Worm (Caenorhabditis elegans) whole organism, L3 larva: Measurements from ENCODE around the gene F44D12.16.

Experiments
- ZK546.5 ChIP-seq: sonication (generic microtip); optimal IDR thresholded peaks from 2 replicates; lab custom pipeline; 2017; ENCODE audit warnings: missing biosample characterization, missing genetic modification characterization
- aly-2 ChIP-seq: fragments of 150-350 bp; optimal IDR thresholded peaks from 2 replicates; lab custom pipeline; 2014; ENCODE audit warnings: missing biosample characterization, missing genetic modification characterization
- ama-1 ChIP-seq: fragments of 150-350 bp; optimal IDR thresholded peaks from 2 replicates; lab custom pipeline; 2018
- ceh-16 ChIP-seq: sonication (generic microtip); optimal IDR thresholded peaks from 2 replicates; lab custom pipeline; 2017; ENCODE audit warnings: missing biosample characterization, missing genetic modification characterization
- ceh-28 ChIP-seq: fragments of 150-350 bp; optimal IDR thresholded peaks from 2 replicates; lab custom pipeline; 2014; ENCODE audit warnings: missing biosample characterization, missing genetic modification reagents, missing genetic modification characterization
- ceh-82 ChIP-seq: fragments of 150-350 bp; optimal IDR thresholded peaks from 2 replicates; lab custom pipeline; 2014; ENCODE audit warnings: missing biosample characterization, missing genetic modification characterization
- ceh-9 ChIP-seq: sonication (generic microtip); optimal IDR thresholded peaks from 2 replicates; lab custom pipeline; 2018; ENCODE audit warnings: missing biosample characterization, missing genetic modification characterization
- daf-12 ChIP-seq: fragments of 150-350 bp; optimal IDR thresholded peaks from 2 replicates; lab custom pipeline; 2014; ENCODE audit warnings: missing biosample characterization, missing genetic modification reagents, missing genetic modification characterization
- egl-27 ChIP-seq: sonication (generic microtip); optimal IDR thresholded peaks from 4 replicates; lab custom pipeline; 2017; ENCODE audit warnings: missing biosample characterization, missing genetic modification reagents, missing genetic modification characterization
- egl-5 ChIP-seq: fragments of 150-350 bp; optimal IDR thresholded peaks from 2 replicates; lab custom pipeline; 2017; ENCODE audit warnings: missing biosample characterization, missing genetic modification reagents, missing genetic modification characterization, inconsistent platforms
- elt-1 ChIP-seq: fragments of 150-350 bp; optimal IDR thresholded peaks from 2 replicates; lab custom pipeline; 2014; ENCODE audit warnings: missing biosample characterization, missing genetic modification characterization
- elt-2 ChIP-seq: sonication (generic microtip); optimal IDR thresholded peaks from 2 replicates; lab custom pipeline; 2016; ENCODE audit warnings: missing genetic modification reagents, mild to moderate bottlenecking, missing genetic modification characterization, missing compliant biosample characterization
- elt-3 ChIP-seq, 3 experiments: fragments of 150-350 bp in 1 of 3; sonication (generic microtip) in 2 of 3; optimal IDR thresholded peaks; 2 replicates in 2 of 3; 4 replicates in 1 of 3; lab custom pipeline; 2014 to 2017; ENCODE audit warnings: missing biosample characterization in 3 of 3, missing genetic modification characterization in 3 of 3
- eor-1 ChIP-seq, 2 experiments: fragments of 150-350 bp; optimal IDR thresholded peaks; 2 replicates each; lab custom pipeline; 2014 to 2018; ENCODE audit warnings: missing biosample characterization in 2 of 2, missing genetic modification characterization in 2 of 2
- fkh-10 ChIP-seq: sonication (generic microtip); optimal IDR thresholded peaks from 2 replicates; lab custom pipeline; 2017; ENCODE audit warnings: missing biosample characterization, missing genetic modification reagents, missing genetic modification characterization
- fkh-2 ChIP-seq: fragments of 150-350 bp; optimal IDR thresholded peaks from 2 replicates; lab custom pipeline; 2014; ENCODE audit warnings: missing biosample characterization, missing genetic modification reagents, missing genetic modification characterization
- hmg-11 ChIP-seq: sonication (generic microtip); optimal IDR thresholded peaks from 2 replicates; lab custom pipeline; 2016; ENCODE audit warnings: missing genetic modification characterization, missing compliant biosample characterization
- jun-1 ChIP-seq: fragments of 150-350 bp; optimal IDR thresholded peaks from 2 replicates; lab custom pipeline; 2014; ENCODE audit warnings: missing biosample characterization, missing genetic modification reagents, missing genetic modification characterization
- lin-15B ChIP-seq: fragments of 150-350 bp; optimal IDR thresholded peaks from 2 replicates; lab custom pipeline; 2014; ENCODE audit warnings: missing biosample characterization, missing genetic modification characterization
- lin-39 ChIP-seq: fragments of 150-350 bp; optimal IDR thresholded peaks from 2 replicates; lab custom pipeline; 2018; ENCODE audit warnings: missing biosample characterization, missing genetic modification reagents, missing genetic modification characterization
- lsy-12 ChIP-seq: sonication (generic microtip); optimal IDR thresholded peaks from 2 replicates; lab custom pipeline; 2016; ENCODE audit warnings: mild to moderate bottlenecking, missing genetic modification characterization, missing compliant biosample characterization
- mdl-1 ChIP-seq: fragments of 150-350 bp; optimal IDR thresholded peaks from 2 replicates; lab custom pipeline; 2014; ENCODE audit warnings: missing biosample characterization, missing genetic modification characterization
- mml-1 ChIP-seq: fragments of 150-350 bp; sonication (generic microtip); optimal IDR thresholded peaks from 3 replicates; lab custom pipeline; 2014; ENCODE audit warnings: missing biosample characterization, missing genetic modification characterization
- nfya-1 ChIP-seq: sonication (generic microtip); optimal IDR thresholded peaks from 2 replicates; lab custom pipeline; 2017; ENCODE audit warnings: missing genetic modification characterization, mild to moderate bottlenecking, missing compliant biosample characterization, antibody characterized with exemption, moderate library complexity; ENCODE audit not compliant: insufficient read depth
- nhr-11 ChIP-seq: fragments of 150-350 bp; optimal IDR thresholded peaks from 2 replicates; lab custom pipeline; 2014; ENCODE audit warnings: missing biosample characterization, missing genetic modification characterization
- nhr-12 ChIP-seq: fragments of 150-350 bp; optimal IDR thresholded peaks from 2 replicates; lab custom pipeline; 2014; ENCODE audit warnings: missing biosample characterization, missing genetic modification characterization
- nhr-23 ChIP-seq: fragments of 150-350 bp; optimal IDR thresholded peaks from 2 replicates; lab custom pipeline; 2014; ENCODE audit warnings: missing biosample characterization, missing genetic modification reagents, missing genetic modification characterization
- nhr-237 ChIP-seq: fragments of 150-350 bp; optimal IDR thresholded peaks from 2 replicates; lab custom pipeline; 2014; ENCODE audit warnings: missing biosample characterization, missing genetic modification characterization
- nhr-25 ChIP-seq: sonication (generic microtip); optimal IDR thresholded peaks from 2 replicates; lab custom pipeline; 2017; ENCODE audit warnings: missing biosample characterization, missing genetic modification characterization
- nhr-28 ChIP-seq: fragments of 150-350 bp; optimal IDR thresholded peaks from 2 replicates; lab custom pipeline; 2014; ENCODE audit warnings: missing biosample characterization, missing genetic modification characterization
- nhr-43 ChIP-seq: sonication (generic microtip); optimal IDR thresholded peaks from 2 replicates; lab custom pipeline; 2016; ENCODE audit warnings: mild to moderate bottlenecking, missing genetic modification characterization, missing compliant biosample characterization; ENCODE audit not compliant: poor library complexity, severe bottlenecking
- nhr-67 ChIP-seq: fragments of 150-350 bp; optimal IDR thresholded peaks from 2 replicates; lab custom pipeline; 2014; ENCODE audit warnings: missing biosample characterization, missing genetic modification characterization
- nhr-76 ChIP-seq: fragments of 150-350 bp; sonication (generic microtip); optimal IDR thresholded peaks from 5 replicates; lab custom pipeline; 2014; ENCODE audit warnings: missing biosample characterization, missing genetic modification characterization
- nhr-77 ChIP-seq: fragments of 150-350 bp; optimal IDR thresholded peaks from 2 replicates; lab custom pipeline; 2014; ENCODE audit warnings: missing biosample characterization, missing genetic modification characterization
- pha-4 ChIP-seq: fragments of 150-350 bp; optimal IDR thresholded peaks from 2 replicates; lab custom pipeline; 2014; ENCODE audit warnings: missing biosample characterization, missing genetic modification reagents, missing genetic modification characterization
- pqm-1 ChIP-seq: fragments of 150-350 bp; optimal IDR thresholded peaks from 2 replicates; lab custom pipeline; 2017; ENCODE audit warnings: missing biosample characterization, missing genetic modification characterization, inconsistent platforms
- sea-2 ChIP-seq: fragments of 150-350 bp; sonication (generic microtip); optimal IDR thresholded peaks from 4 replicates; lab custom pipeline; 2014; ENCODE audit warnings: missing biosample characterization, missing genetic modification reagents, missing genetic modification characterization
- skn-1 ChIP-seq: fragments of 150-350 bp; optimal IDR thresholded peaks from 2 replicates; lab custom pipeline; 2014; ENCODE audit warnings: missing biosample characterization, missing genetic modification characterization
- snpc-4 ChIP-seq: fragments of 150-350 bp; optimal IDR thresholded peaks from 2 replicates; lab custom pipeline; 2014; ENCODE audit warnings: missing biosample characterization, missing genetic modification characterization
- tbx-2 ChIP-seq: sonication (generic microtip); optimal IDR thresholded peaks from 2 replicates; lab custom pipeline; 2016; ENCODE audit warnings: mild to moderate bottlenecking, missing genetic modification characterization, missing compliant biosample characterization
- unc-39 ChIP-seq: sonication (generic microtip); optimal IDR thresholded peaks from 4 replicates; lab custom pipeline; 2017; ENCODE audit warnings: missing biosample characterization, missing genetic modification characterization
- unc-62 ChIP-seq: fragments of 150-350 bp; sonication (generic microtip); optimal IDR thresholded peaks from 4 replicates; lab custom pipeline; 2014; ENCODE audit warnings: missing biosample characterization, missing genetic modification reagents, missing genetic modification characterization
- zag-1 ChIP-seq: fragments of 150-350 bp; optimal IDR thresholded peaks from 2 replicates; lab custom pipeline; 2014; ENCODE audit warnings: missing biosample characterization, missing genetic modification characterization
- ztf-11 ChIP-seq: fragments of 150-350 bp; optimal IDR thresholded peaks from 2 replicates; lab custom pipeline; 2014; ENCODE audit warnings: missing biosample characterization, missing genetic modification characterization
- ztf-4 ChIP-seq: fragments of 150-350 bp; optimal IDR thresholded peaks from 2 replicates; lab custom pipeline; 2014; ENCODE audit warnings: missing biosample characterization, missing genetic modification characterization

F44D12.16 gene

DNA sequence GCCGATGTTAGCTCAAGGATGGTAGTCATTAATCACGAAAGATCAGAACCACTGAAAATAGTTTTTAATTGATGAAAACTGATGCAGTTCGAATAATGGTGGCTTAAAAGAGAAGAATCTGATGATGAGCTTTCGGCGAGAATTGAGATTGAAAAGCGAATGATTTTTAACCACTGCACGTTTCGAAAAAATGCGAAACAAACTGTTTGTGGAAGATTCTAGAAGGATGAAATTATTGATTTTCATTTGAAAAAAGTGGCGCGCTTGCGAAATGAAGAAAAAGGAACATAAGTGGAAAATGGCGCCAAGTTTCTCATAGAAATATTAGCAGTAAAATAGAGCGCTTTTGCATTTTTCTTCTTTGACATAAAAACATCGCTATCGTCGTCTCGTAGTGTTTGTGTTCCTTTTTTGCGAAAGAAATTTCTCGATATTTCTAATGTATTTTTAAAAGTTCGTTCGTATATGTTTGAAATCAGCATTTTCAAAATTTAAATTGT, 33.9 kb upstream of the F44D12.16 start, which contains the start of gene uba-1:
Gene uba-1 (minus strand): TSS at position 51 of the 500 bp plus-strand sequence.
- TF ChIP-seq elt-2 (tag; lab: Kevin White, UChicago) = peak; percentile 46
- TF ChIP-seq eor-1 (tag; optimal IDR thresholded peaks at IDR 0.05; lab: Kevin White, UChicago) = no peak
- TF ChIP-seq nhr-28 (tag; lab: Kevin White, UChicago) = no peak
- TF ChIP-seq nhr-23 = peak; percentile 62
- no peak for TF ChIP-seq egl-27 (tag; lab: Kevin White, UChicago)
- no peak for TF ChIP-seq nhr-12 (tag; lab: Kevin White, UChicago)
- TF ChIP-seq hmg-11 (tag; lab: Kevin White, UChicago) = no peak
- no peak for TF ChIP-seq pqm-1 (tag; lab: Kevin White, UChicago)
- TF ChIP-seq nhr-237 = no peak
- no peak for TF ChIP-seq ceh-82 (tag; lab: Kevin White, UChicago)
- no peak for TF ChIP-seq mdl-1 (tag; lab: Kevin White, UChicago)
- TF ChIP-seq ZK546.5 (tag; lab: Kevin White, UChicago) = no peak
- TF ChIP-seq lsy-12 (tag; lab: Kevin White, UChicago) = peak; percentile 46
- TF ChIP-seq unc-62 (GFP tag; lab: Kevin White, UChicago) = no peak
- no peak for TF ChIP-seq fkh-10 (GFP tag; lab: Kevin White, UChicago)
- no peak for TF ChIP-seq elt-1 (tag; lab: Kevin White, UChicago)
- no peak for TF ChIP-seq ceh-9 (tag; lab: Kevin White, UChicago)
- TF ChIP-seq lin-39 (tag; lab: Kevin White, UChicago) = peak; percentile 4
- TF ChIP-seq pha-4 = peak; percentile 26
- TF ChIP-seq ztf-4 (tag; lab: Kevin White, UChicago) = peak; percentile 49
- TF ChIP-seq daf-12 = no peak
- peak; percentile 37 for TF ChIP-seq nhr-25 (tag; lab: Kevin White, UChicago)
- TF ChIP-seq jun-1 = no peak
- TF ChIP-seq egl-5 (tag; lab: Kevin White, UChicago) = no peak
- no peak for TF ChIP-seq zag-1 (tag; lab: Kevin White, UChicago)
- TF ChIP-seq nhr-77 (tag; lab: Kevin White, UChicago) = no peak
- TF ChIP-seq snpc-4 = no peak
- peak; percentile 68 for TF ChIP-seq nhr-43 (tag; lab: Kevin White, UChicago)
- peak; percentile 7 for TF ChIP-seq nfya-1
- TF ChIP-seq nhr-76 (tag; lab: Kevin White, UChicago) = no peak
- no peak for TF ChIP-seq nhr-67
- TF ChIP-seq unc-39 = no peak
- no peak for TF ChIP-seq aly-2 (tag; lab: Kevin White, UChicago)
- peak; percentile 29 for TF ChIP-seq lin-15B (tag; lab: Kevin White, UChicago)
- no peak for TF ChIP-seq nhr-11
- TF ChIP-seq tbx-2 (tag; lab: Kevin White, UChicago) = peak; percentile 6
- TF ChIP-seq ceh-28 (tag; lab: Kevin White, UChicago) = peak; percentile 37
- peak; percentile 81 for TF ChIP-seq ama-1 (lab: Kevin White, UChicago)

DNA sequence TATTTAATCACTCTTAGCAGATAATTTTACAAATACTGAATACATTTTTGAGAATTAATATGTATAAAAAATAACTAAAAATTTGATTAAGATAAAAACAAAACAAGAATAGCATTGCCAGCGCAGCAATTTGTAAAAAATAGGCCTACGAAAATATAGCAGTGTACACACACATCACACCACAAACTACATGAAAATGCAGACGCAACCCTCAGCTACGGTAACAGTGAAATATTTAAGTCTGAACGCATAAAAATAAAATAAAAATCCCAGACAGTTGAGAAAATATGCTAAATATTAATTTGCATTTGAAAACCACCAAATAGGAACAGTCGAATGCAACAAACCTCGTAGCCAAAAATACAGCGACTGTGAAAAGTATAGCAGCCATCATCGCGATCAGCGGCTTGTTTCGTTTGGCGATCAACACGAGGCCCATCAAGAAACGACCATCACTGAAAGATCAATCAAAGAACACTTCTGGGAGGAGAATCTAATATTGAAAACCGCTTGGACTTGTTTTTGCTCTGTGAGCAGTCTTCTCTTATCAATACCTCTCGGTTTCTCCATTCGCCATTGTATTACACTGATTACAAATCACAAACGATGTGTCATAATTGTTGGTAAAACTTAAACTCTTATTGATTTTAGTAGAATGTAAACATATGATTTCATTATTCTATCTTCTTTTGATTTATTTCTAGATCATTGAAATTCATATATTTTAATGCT, 30.2 kb upstream of the F44D12.16 start, which contains the start of gene pyp-1:
Gene pyp-1 (minus strand): TSS at position 439 of the 732 bp plus-strand sequence.
- no peak for TF ChIP-seq mdl-1 (tag; lab: Kevin White, UChicago)
- TF ChIP-seq aly-2 (tag; lab: Kevin White, UChicago) = no peak
- TF ChIP-seq nhr-77 (tag; lab: Kevin White, UChicago) = no peak
- TF ChIP-seq ceh-28 (tag; lab: Kevin White, UChicago) = peak; percentile 40
- TF ChIP-seq egl-27 (tag; lab: Kevin White, UChicago) = no peak
- TF ChIP-seq nhr-25 (tag; lab: Kevin White, UChicago) = no peak
- TF ChIP-seq sea-2 (GFP tag; lab: Kevin White, UChicago) = no peak
- TF ChIP-seq unc-62 (GFP tag; lab: Kevin White, UChicago) = no peak
- TF ChIP-seq daf-12 = no peak
- peak; percentile 19 for TF ChIP-seq ama-1 (lab: Kevin White, UChicago)
- TF ChIP-seq tbx-2 (tag; lab: Kevin White, UChicago) = no peak
- TF ChIP-seq nhr-28 (tag; lab: Kevin White, UChicago) = no peak
- no peak for TF ChIP-seq zag-1 (tag; lab: Kevin White, UChicago)
- TF ChIP-seq jun-1 = peak; percentile 21
- TF ChIP-seq fkh-10 (GFP tag; lab: Kevin White, UChicago) = no peak
- TF ChIP-seq ztf-4 (tag; lab: Kevin White, UChicago) = no peak
- TF ChIP-seq hmg-11 (tag; lab: Kevin White, UChicago) = no peak
- no peak for TF ChIP-seq skn-1 (tag; lab: Kevin White, UChicago)
- TF ChIP-seq pqm-1 (tag; lab: Kevin White, UChicago) = peak; percentile 83
- TF ChIP-seq ztf-11 (tag; lab: Kevin White, UChicago) = no peak
- peak; percentile 75 for TF ChIP-seq pha-4
- no peak for TF ChIP-seq nhr-43 (tag; lab: Kevin White, UChicago)
- TF ChIP-seq nhr-23 = no peak
- no peak for TF ChIP-seq nhr-67
- TF ChIP-seq ceh-16 (tag; lab: Kevin White, UChicago) = no peak
- TF ChIP-seq nfya-1 = peak; percentile 15
- no peak for TF ChIP-seq ZK546.5 (tag; lab: Kevin White, UChicago)
- no peak for TF ChIP-seq fkh-2 (tag; lab: Kevin White, UChicago)
- TF ChIP-seq snpc-4 = peak; percentile 7
- no peak for TF ChIP-seq ceh-82 (tag; lab: Kevin White, UChicago)
- no peak for TF ChIP-seq mml-1 (tag; lab: Kevin White, UChicago)
- no peak for TF ChIP-seq ceh-9 (tag; lab: Kevin White, UChicago)
- TF ChIP-seq lsy-12 (tag; lab: Kevin White, UChicago) = no peak
- TF ChIP-seq lin-39 (tag; lab: Kevin White, UChicago) = peak; percentile 25
- no peak for TF ChIP-seq unc-39
- no peak for TF ChIP-seq nhr-12 (tag; lab: Kevin White, UChicago)
- TF ChIP-seq elt-2 (tag; lab: Kevin White, UChicago) = peak; percentile 74
- TF ChIP-seq elt-3 (tag; optimal IDR thresholded peaks at IDR 0.05; lab: Kevin White, UChicago) = no peak
- TF ChIP-seq egl-5 (tag; lab: Kevin White, UChicago) = no peak
- TF ChIP-seq nhr-237 = no peak
